Worm (Caenorhabditis elegans): Measurements from ENCODE around the gene daf-4.

The daf-4 gene

ce11 chrIII:5620186-5620585, 4.7 kb upstream of the daf-4 start:
- TF ChIP-seq nhr-10 (tag; optimal IDR thresholded peaks at IDR 0.05) (no peak), fos-1 (tag; optimal IDR thresholded peaks at IDR 0.05) (no peak), ztf-4 (tag; optimal IDR thresholded peaks at IDR 0.05) (peak; percentile 4)

ce11 chrIII:5621236-5621635, 3.7 kb upstream of the daf-4 start:
- TF ChIP-seq alr-1 (tag; optimal IDR thresholded peaks at IDR 0.05) (no peak), lin-13 (GFP tag; optimal IDR thresholded peaks at IDR 0.05) (peak; percentile 58), C34F6.9 (tag; optimal IDR thresholded peaks at IDR 0.05) (peak; percentile 93), nhr-23 (tag; optimal IDR thresholded peaks at IDR 0.05) (no peak), unc-62 (GFP tag; optimal IDR thresholded peaks at IDR 0.05) (no peak), F13H6.1 (tag; optimal IDR thresholded peaks at IDR 0.05) (peak; percentile 85), sma-3 (GFP tag; optimal IDR thresholded peaks at IDR 0.05) (peak; percentile 41), nhr-129 (tag; optimal IDR thresholded peaks at IDR 0.05) (peak; percentile 84), dmd-4 (tag; optimal IDR thresholded peaks at IDR 0.05) (no peak), blmp-1 (tag; optimal IDR thresholded peaks at IDR 0.05; ENCODE audit: insufficient read depth) (peak; percentile 78), nhr-21 (tag; optimal IDR thresholded peaks at IDR 0.05) (peak; percentile 58), unc-55 (GFP tag; optimal IDR thresholded peaks at IDR 0.05) (peak; percentile 88), mbf-1 (tag; optimal IDR thresholded peaks at IDR 0.05) (no peak), snpc-4 (tag; optimal IDR thresholded peaks at IDR 0.05) (peak; percentile 39), nhr-6 (tag; optimal IDR thresholded peaks at IDR 0.05) (peak; percentile 56), nhr-12 (tag; optimal IDR thresholded peaks at IDR 0.05) (no peak), lin-11 (tag; optimal IDR thresholded peaks at IDR 0.05) (peak; percentile 73), nhr-25 (tag; optimal IDR thresholded peaks at IDR 0.05) (peak; percentile 44), ztf-4 (tag; optimal IDR thresholded peaks at IDR 0.05) (peak; percentile 66), ztf-11 (tag; optimal IDR thresholded peaks at IDR 0.05) (no peak), sem-4 (tag; optimal IDR thresholded peaks at IDR 0.05) (peak; percentile 59), mdl-1 (tag; optimal IDR thresholded peaks at IDR 0.05) (peak; percentile 29 to 75), sma-9 (GFP tag; optimal IDR thresholded peaks at IDR 0.05) (peak; percentile 82), sma-9 (tag; optimal IDR thresholded peaks at IDR 0.05) (no peak), ZK546.5 (tag; optimal IDR thresholded peaks at IDR 0.05) (no peak), egl-27 (tag; optimal IDR thresholded peaks at IDR 0.05) (peak; percentile 74), fos-1 (tag; optimal IDR thresholded peaks at IDR 0.05) (peak; percentile 80), lsy-2 (tag; optimal IDR thresholded peaks at IDR 0.05) (peak; percentile 18 to 75), zag-1 (tag; optimal IDR thresholded peaks at IDR 0.05) (peak; percentile 21), R02D3.7 (tag; optimal IDR thresholded peaks at IDR 0.05) (no peak), Y55F3AM.14 (GFP tag; optimal IDR thresholded peaks at IDR 0.05) (peak; percentile 7), crh-2 (tag; optimal IDR thresholded peaks at IDR 0.05) (peak; percentile 85)

ce11 chrIII:5622232-5623009, 2.5 kb upstream of the daf-4 start:
- TF ChIP-seq sma-9 (GFP tag; optimal IDR thresholded peaks at IDR 0.05) (no peak), sma-9 (tag; optimal IDR thresholded peaks at IDR 0.05) (no peak), snpc-4 (tag; optimal IDR thresholded peaks at IDR 0.05) (no peak), ama-1 (optimal IDR thresholded peaks at IDR 0.05) (no peak), crh-2 (tag; optimal IDR thresholded peaks at IDR 0.05) (no peak), elt-3 (tag; optimal IDR thresholded peaks at IDR 0.05) (no peak), unc-39 (tag; optimal IDR thresholded peaks at IDR 0.05) (no peak), elt-1 (tag; optimal IDR thresholded peaks at IDR 0.05) (no peak), ztf-4 (tag; optimal IDR thresholded peaks at IDR 0.05) (peak; percentile 8), ZK546.5 (tag; optimal IDR thresholded peaks at IDR 0.05) (no peak), unc-55 (GFP tag; optimal IDR thresholded peaks at IDR 0.05) (peak; percentile 10), blmp-1 (tag; optimal IDR thresholded peaks at IDR 0.05; ENCODE audit: insufficient read depth) (no peak)

- TF ChIP-seq nhr-21 (tag; optimal IDR thresholded peaks at IDR 0.05) (no peak), nhr-129 (tag; optimal IDR thresholded peaks at IDR 0.05) (peak; percentile 49), lsy-2 (tag; optimal IDR thresholded peaks at IDR 0.05) (peak in 1 of 2 experiments; percentile 0), C34F6.9 (tag; optimal IDR thresholded peaks at IDR 0.05) (peak; percentile 54)
Measured at ce11 chrIII:5623418-5623817, 1.5 kb upstream of the daf-4 start.
